Worm (Caenorhabditis elegans): ENCODE data around the gene ZK1098.2.

DNA sequence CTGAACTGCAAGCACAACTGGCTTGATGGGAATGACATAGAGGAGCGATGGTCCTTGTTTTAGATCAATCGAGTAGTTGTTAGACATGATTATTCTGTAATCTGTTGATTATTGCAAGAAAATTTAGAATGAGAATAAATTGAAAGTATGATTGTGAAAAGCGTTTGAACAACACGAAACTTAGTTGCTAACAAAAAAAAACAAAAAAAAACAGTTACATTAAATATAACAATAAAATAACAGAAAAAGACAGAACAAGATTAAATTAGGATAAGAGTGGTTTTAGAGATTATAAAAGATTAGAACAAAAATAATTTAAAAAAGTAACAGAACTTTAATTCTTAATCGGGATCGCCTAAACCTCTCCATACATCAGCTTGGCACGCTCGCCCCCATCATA lies 34.3 kb downstream of the ZK1098.2 start, which contains the start of gene C48B4.9:
- TF ChIP-seq B0310.2 (tag; optimal IDR thresholded peaks at IDR 0.05) (no peak), ama-1 (optimal IDR thresholded peaks at IDR 0.05) (no peak), tbx-11 (GFP tag; IDR thresholded peaks at IDR 0.05) (no peak), ceh-13 (GFP tag; optimal IDR thresholded peaks at IDR 0.05) (no peak), tra-4 (tag; optimal IDR thresholded peaks at IDR 0.05) (no peak), flt-1 (GFP tag; IDR thresholded peaks at IDR 0.05) (no peak), hmbx-1 (tag; optimal IDR thresholded peaks at IDR 0.05) (no peak), F13C5.2 (tag; optimal IDR thresholded peaks at IDR 0.05) (no peak), ceh-36 (tag; optimal IDR thresholded peaks at IDR 0.05) (no peak), sea-1 (GFP tag; conservative IDR thresholded peaks at IDR 0.05) (no peak), hmg-4 (GFP tag; optimal IDR thresholded peaks at IDR 0.05) (no peak), scrt-1 (GFP tag; IDR thresholded peaks at IDR 0.05) (no peak)

Data from whole organism, early embryonic.